Fruit fly (Drosophila melanogaster): ENCODE data around the gene Acsf3.

Acsf3 gene

dm6 chrX:7324816-7325246 lies 4.0 kb upstream of the Acsf3 start (continued):
- peak; percentile 96 for TF ChIP-seq az2 (GFP tag; optimal IDR thresholded peaks at IDR 0.05)
- peak; percentile 28 for TF ChIP-seq Sry-δ (GFP tag; optimal IDR thresholded peaks at IDR 0.05)
- peak; percentile 55 for TF ChIP-seq fu2 (GFP tag; optimal IDR thresholded peaks at IDR 0.05)
- TF ChIP-seq wdn (GFP tag; IDR thresholded peaks at IDR 0.05): peak; percentile 89
- TF ChIP-seq Optix (GFP tag; IDR thresholded peaks at IDR 0.05): peak; percentile 83
- TF ChIP-seq fd102C (GFP tag; optimal IDR thresholded peaks at IDR 0.05): peak; percentile 83
- peak; percentile 95 for TF ChIP-seq Hr3 (GFP tag; optimal IDR thresholded peaks at IDR 0.05)
- TF ChIP-seq CG1024 (GFP tag; IDR thresholded peaks at IDR 0.05): peak; percentile 85
- TF ChIP-seq gt (GFP tag; IDR thresholded peaks at IDR 0.05): peak; percentile 79
- peak; percentile 81 for TF ChIP-seq schlank (tag; optimal IDR thresholded peaks at IDR 0.05)
- TF ChIP-seq tgo (GFP tag; IDR thresholded peaks at IDR 0.05): peak; percentile 95
- TF ChIP-seq eve (GFP tag; optimal IDR thresholded peaks at IDR 0.05): peak; percentile 14 to 98
- peak; percentile 45 for TF ChIP-seq pb (GFP tag; optimal IDR thresholded peaks at IDR 0.05)
- TF ChIP-seq bab2 (GFP tag; optimal IDR thresholded peaks at IDR 0.05): peak; percentile 82
- peak; percentile 94 for TF ChIP-seq gce (GFP tag; IDR thresholded peaks at IDR 0.05)
- peak; percentile 83 for TF ChIP-seq Mad (GFP tag; optimal IDR thresholded peaks at IDR 0.05)
- peak; percentile 91 for TF ChIP-seq CG7372 (GFP tag; IDR thresholded peaks at IDR 0.05)
- TF ChIP-seq NC2α (GFP tag; optimal IDR thresholded peaks at IDR 0.05): peak; percentile 35
- TF ChIP-seq CG2678 (tag; optimal IDR thresholded peaks at IDR 0.05): peak; percentile 98
- peak; percentile 81 for TF ChIP-seq CG6175 (GFP tag; IDR thresholded peaks at IDR 0.05)
- TF ChIP-seq CG14050 (GFP tag; IDR thresholded peaks at IDR 0.05): peak; percentile 92
- peak; percentile 73 for TF ChIP-seq Fer2 (tag; optimal IDR thresholded peaks at IDR 0.05)
- peak; percentile 81 for TF ChIP-seq Jarid2 (GFP tag; optimal IDR thresholded peaks at IDR 0.05)
- TF ChIP-seq bowl (GFP tag; IDR thresholded peaks at IDR 0.05): peak; percentile 93
- peak; percentile 68 for TF ChIP-seq CG7786 (GFP tag; optimal IDR thresholded peaks at IDR 0.05)
- peak; percentile 64 for TF ChIP-seq eyg (GFP tag; optimal IDR thresholded peaks at IDR 0.05)
- TF ChIP-seq CG15601 (tag; optimal IDR thresholded peaks at IDR 0.05): peak; percentile 97
- TF ChIP-seq Lpt (GFP tag; optimal IDR thresholded peaks at IDR 0.05): no peak
- peak; percentile 93 for TF ChIP-seq CG3281 (GFP tag; optimal IDR thresholded peaks at IDR 0.05)
- peak; percentile 81 for TF ChIP-seq da (GFP tag; optimal IDR thresholded peaks at IDR 0.05)
- TF ChIP-seq Atf6 (GFP tag; IDR thresholded peaks at IDR 0.05): peak; percentile 95
- no peak for TF ChIP-seq sna (GFP tag; IDR thresholded peaks at IDR 0.05; ENCODE audit: partially characterized antibody)
- TF ChIP-seq corto (GFP tag; optimal IDR thresholded peaks at IDR 0.05): peak; percentile 85
- TF ChIP-seq pnt (GFP tag; optimal IDR thresholded peaks at IDR 0.05): peak; percentile 73
- TF ChIP-seq ase (GFP tag; IDR thresholded peaks at IDR 0.05): peak; percentile 95
- TF ChIP-seq CG34224 (GFP tag; IDR thresholded peaks at IDR 0.05; ENCODE audit: partially characterized antibody): no peak
- TF ChIP-seq CG12391 (tag; optimal IDR thresholded peaks at IDR 0.05): peak; percentile 98
- peak; percentile 98 for TF ChIP-seq oc (tag; optimal IDR thresholded peaks at IDR 0.05)
- TF ChIP-seq bcd (GFP tag; optimal IDR thresholded peaks at IDR 0.05): peak; percentile 95
- peak; percentile 97 for TF ChIP-seq CG7556 (GFP tag; optimal IDR thresholded peaks at IDR 0.05)
- peak; percentile 95 for TF ChIP-seq kah (GFP tag; optimal IDR thresholded peaks at IDR 0.05)
- no peak for TF ChIP-seq ato (GFP tag; IDR thresholded peaks at IDR 0.05; ENCODE audit: partially characterized antibody)
- TF ChIP-seq ewg (GFP tag; optimal IDR thresholded peaks at IDR 0.05): peak; percentile 92
- TF ChIP-seq CG13894 (tag; optimal IDR thresholded peaks at IDR 0.05): peak; percentile 86
- TF ChIP-seq CG14441 (GFP tag; IDR thresholded peaks at IDR 0.05): peak; percentile 92
- peak; percentile 51 for TF ChIP-seq CG9797 (GFP tag; optimal IDR thresholded peaks at IDR 0.05)
- peak; percentile 77 for TF ChIP-seq NC2β (GFP tag; optimal IDR thresholded peaks at IDR 0.05)
- peak; percentile 76 for TF ChIP-seq grn (GFP tag; optimal IDR thresholded peaks at IDR 0.05)
- TF ChIP-seq ken (GFP tag; IDR thresholded peaks at IDR 0.05): peak; percentile 94
- TF ChIP-seq Hey (tag; optimal IDR thresholded peaks at IDR 0.05): peak; percentile 61
- no peak for TF ChIP-seq Dfd (GFP tag; optimal IDR thresholded peaks at IDR 0.05)
- peak; percentile 74 for TF ChIP-seq Camta (GFP tag; optimal IDR thresholded peaks at IDR 0.05)
